Fruit fly (Drosophila melanogaster) Kc167 (cell line): Measurements from ENCODE around the gene CG8086.

Experiments
- Myc ChIP-seq: fragments of >200 bp; optimal IDR thresholded peaks from 2 replicates; lab custom pipeline; 2017; ENCODE audit warnings: missing external identifiers
- insv ChIP-seq: fragments of >200 bp; optimal IDR thresholded peaks from 3 replicates; lab custom pipeline; 2018; ENCODE audit warnings: missing external identifiers
- psq ChIP-seq: fragments of >200 bp; optimal IDR thresholded peaks from 2 replicates; lab custom pipeline; 2017; ENCODE audit warnings: missing external identifiers

DNA sequence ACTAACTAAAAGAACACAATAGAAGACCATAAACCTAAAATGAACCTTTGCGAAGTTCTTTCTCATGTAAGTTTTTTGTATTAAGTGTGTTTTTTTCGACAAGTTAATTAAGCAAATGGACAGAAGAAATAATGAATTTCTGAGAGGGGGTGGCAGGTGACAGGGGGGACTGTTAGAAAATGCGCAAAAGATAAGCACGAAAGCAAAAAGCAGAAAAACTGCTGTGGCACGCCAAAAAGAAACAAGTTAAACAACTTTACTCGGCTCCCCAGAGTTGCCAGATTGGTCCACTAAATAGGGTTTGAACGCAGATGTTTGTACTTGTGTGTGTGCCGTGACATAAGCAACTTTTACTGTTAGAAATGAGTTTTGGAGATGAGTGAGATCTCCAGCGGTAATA is 19.6 kb upstream of the CG8086 start:
- TF ChIP-seq Myc (lab: Kevin White, UChicago) (no peak), psq (lab: Kevin White, UChicago) (no peak), insv (lab: Kevin White, UChicago) (no peak)
